Worm (Caenorhabditis elegans): ENCODE data around the gene col-117.
A peak's percentile ranks its signal among the peaks of the same experiment; 100 is the strongest.

col-117 gene

DNA sequence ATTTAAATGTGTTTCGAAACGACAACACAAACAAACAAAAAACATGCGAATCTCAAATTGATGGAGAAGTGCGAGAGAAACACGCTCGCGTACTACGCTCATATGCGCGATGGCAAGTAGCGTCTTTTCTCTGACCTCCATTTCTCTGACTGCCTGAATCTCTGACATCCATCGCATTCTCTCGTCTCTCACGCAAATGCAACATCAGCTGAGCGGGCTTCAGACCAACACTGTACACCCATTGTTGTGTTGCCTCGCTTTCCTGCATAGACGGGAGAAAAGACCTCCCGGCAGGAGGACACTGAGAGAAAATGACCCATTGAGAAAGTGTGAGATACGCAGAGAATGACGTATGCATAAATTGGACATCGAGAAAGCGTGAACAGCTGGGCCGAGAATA is 41.8 kb downstream of the col-117 start (continued):
- TF ChIP-seq pha-4 (GFP tag; IDR thresholded peaks at IDR 0.05): no peak
- TF ChIP-seq pha-4 (tag; optimal IDR thresholded peaks at IDR 0.05): peak; percentile 34
- no peak for TF ChIP-seq php-3 (GFP tag; IDR thresholded peaks at IDR 0.05)
- TF ChIP-seq nhr-77 (tag; optimal IDR thresholded peaks at IDR 0.05): peak; percentile 81
- peak; percentile 82 for TF ChIP-seq nhr-28 (tag; optimal IDR thresholded peaks at IDR 0.05)
- TF ChIP-seq Y75B8A.6 (GFP tag; IDR thresholded peaks at IDR 0.05): no peak
- no peak for TF ChIP-seq nhr-76 (tag; optimal IDR thresholded peaks at IDR 0.05)
- TF ChIP-seq rbr-2 (tag; optimal IDR thresholded peaks at IDR 0.05): peak; percentile 70
- no peak for TF ChIP-seq daf-19 (GFP tag; conservative IDR thresholded peaks at IDR 0.05)
- TF ChIP-seq Y5F2A.4 (GFP tag; optimal IDR thresholded peaks at IDR 0.05): no peak
- TF ChIP-seq tra-1 (GFP tag; IDR thresholded peaks at IDR 0.05): no peak
- TF ChIP-seq lin-38 (GFP tag; IDR thresholded peaks at IDR 0.05): no peak
- no peak for TF ChIP-seq attf-4 (tag; optimal IDR thresholded peaks at IDR 0.05)
- TF ChIP-seq mep-1 (tag; optimal IDR thresholded peaks at IDR 0.05): peak; percentile 75
- no peak for TF ChIP-seq nhr-237 (tag; optimal IDR thresholded peaks at IDR 0.05)
- TF ChIP-seq lin-29 (GFP tag; IDR thresholded peaks at IDR 0.05): no peak
- TF ChIP-seq F37D6.2 (tag; optimal IDR thresholded peaks at IDR 0.05): no peak
- no peak for TF ChIP-seq T20F7.1 (GFP tag; optimal IDR thresholded peaks at IDR 0.05)
- TF ChIP-seq nhr-41 (GFP tag; IDR thresholded peaks at IDR 0.05): 0 out of 2 replicates have a peak, but pooled peaks have one; percentile 17
- TF ChIP-seq egl-27 (tag; optimal IDR thresholded peaks at IDR 0.05): no peak
- TF ChIP-seq egl-43 (GFP tag; IDR thresholded peaks at IDR 0.05): no peak
- no peak for TF ChIP-seq cey-2 (tag; optimal IDR thresholded peaks at IDR 0.05; ENCODE audit: borderline replicate concordance, insufficient read depth)
- no peak for TF ChIP-seq ama-1 (optimal IDR thresholded peaks at IDR 0.05)
- TF ChIP-seq fos-1 (tag; optimal IDR thresholded peaks at IDR 0.05): no peak
- TF ChIP-seq unc-62 (GFP tag; optimal IDR thresholded peaks at IDR 0.05 in 1 of 2): peak in 1 of 2 experiments; percentile 98
- TF ChIP-seq unc-62 (tag; optimal IDR thresholded peaks at IDR 0.05): no peak
- TF ChIP-seq ZK337.2 (GFP tag; IDR thresholded peaks at IDR 0.05): no peak

DNA sequence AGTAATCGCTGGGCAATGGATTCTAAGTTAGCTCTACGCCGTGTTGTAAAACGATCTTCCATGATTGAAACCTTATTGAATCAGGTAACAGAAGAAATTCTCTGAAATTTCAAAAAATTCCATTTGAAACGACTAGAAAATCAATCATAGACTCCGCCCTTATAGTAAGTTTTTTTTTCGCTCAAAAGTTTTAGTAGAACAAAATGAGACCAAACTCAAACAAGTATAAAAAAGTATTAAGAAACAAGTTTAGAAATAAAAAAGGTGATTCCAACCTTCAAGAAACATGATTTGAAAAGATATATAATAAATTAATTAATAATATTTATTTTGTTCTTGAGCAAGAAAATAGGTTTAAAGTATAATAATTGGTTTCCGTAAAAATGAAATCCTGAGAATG is 46.0 kb downstream of the col-117 start, which contains the start of gene C33D9.6:
Gene C33D9.6, minus strand, starts transcription at position 101 of the 400 bp plus-strand sequence.
- TF ChIP-seq aha-1 (tag) (peak; percentile 50), zfp-2 (tag; optimal IDR thresholded peaks at IDR 0.05) (no peak), nhr-25 (tag; optimal IDR thresholded peaks at IDR 0.05; ENCODE audit: borderline replicate concordance, insufficient read depth) (no peak), pqm-1 (tag; optimal IDR thresholded peaks at IDR 0.05) (no peak), lin-38 (GFP tag; IDR thresholded peaks at IDR 0.05) (no peak), hif-1 (tag; optimal IDR thresholded peaks at IDR 0.05) (no peak), lin-15B (tag; optimal IDR thresholded peaks at IDR 0.05) (no peak), T20F7.1 (GFP tag; optimal IDR thresholded peaks at IDR 0.05) (no peak)
